Fruit fly (Drosophila melanogaster): ENCODE data around the gene POLDIP2.
A peak's percentile ranks its signal among the peaks of the same experiment; 100 is the strongest.

POLDIP2 gene

dm6 chr3R:5467619-5468018, at the start of gene POLDIP2:
TSS of gene POLDIP2 (plus strand) at chr3R:5467778.
- no peak for TF ChIP-seq CG17801 (GFP tag; optimal IDR thresholded peaks at IDR 0.05; ENCODE audit: partially characterized antibody)

- TF ChIP-seq CG17801 (GFP tag; optimal IDR thresholded peaks at IDR 0.05; ENCODE audit: partially characterized antibody), result no peak
Measured at dm6 chr3R:5420454-5420853, 47.1 kb upstream of the POLDIP2 start.

dm6 chr3R:5422123-5422522, 45.5 kb upstream of the POLDIP2 start:
- no peak for TF ChIP-seq CG17801 (GFP tag; optimal IDR thresholded peaks at IDR 0.05; ENCODE audit: partially characterized antibody)

dm6 chr3R:5427157-5427556, 40.4 kb upstream of the POLDIP2 start, which contains the start of gene CG12147:
TSS of gene CG12147 (minus strand) at chr3R:5427257.
- no peak for TF ChIP-seq CG17801 (GFP tag; optimal IDR thresholded peaks at IDR 0.05; ENCODE audit: partially characterized antibody)

dm6 chr3R:5429786-5430185, 37.8 kb upstream of the POLDIP2 start:
- no peak for TF ChIP-seq CG17801 (GFP tag; optimal IDR thresholded peaks at IDR 0.05; ENCODE audit: partially characterized antibody)

- TF ChIP-seq CG17801 (GFP tag; optimal IDR thresholded peaks at IDR 0.05; ENCODE audit: partially characterized antibody), result no peak
Measured at dm6 chr3R:5438750-5439149, 28.8 kb upstream of the POLDIP2 start.

dm6 chr3R:5454334-5454733, 13.2 kb upstream of the POLDIP2 start:
- TF ChIP-seq CG17801 (GFP tag; optimal IDR thresholded peaks at IDR 0.05; ENCODE audit: partially characterized antibody), result no peak

dm6 chr3R:5458627-5459026, 9.0 kb upstream of the POLDIP2 start:
- TF ChIP-seq CG17801 (GFP tag; optimal IDR thresholded peaks at IDR 0.05; ENCODE audit: partially characterized antibody), result no peak

dm6 chr3R:5463199-5463949, 4.2 kb upstream of the POLDIP2 start:
- TF ChIP-seq CG17801 (GFP tag; optimal IDR thresholded peaks at IDR 0.05; ENCODE audit: partially characterized antibody), result no peak

dm6 chr3R:5464481-5464880, 3.1 kb upstream of the POLDIP2 start, which contains the start of gene PEK:
TSS of gene PEK (minus strand) at chr3R:5464753.
- peak; percentile 21 for TF ChIP-seq CG17801 (GFP tag; optimal IDR thresholded peaks at IDR 0.05; ENCODE audit: partially characterized antibody)

dm6 chr3R:5466875-5467274, 703 bp upstream of the POLDIP2 start, which contains the start of gene RpL35A:
TSS of gene RpL35A (minus strand) at chr3R:5467101.
- peak; percentile 84 for TF ChIP-seq CG17801 (GFP tag; optimal IDR thresholded peaks at IDR 0.05; ENCODE audit: partially characterized antibody)

dm6 chr3R:5470586-5471283, 3.2 kb downstream of the POLDIP2 start, which contains the start of the genes mRpL44 and Snr1:
TSS of gene mRpL44 (minus strand) at chr3R:5470636.
TSS of gene Snr1 (plus strand) at chr3R:5470926.
- peak; percentile 45 for TF ChIP-seq CG17801 (GFP tag; optimal IDR thresholded peaks at IDR 0.05; ENCODE audit: partially characterized antibody)

- no peak for TF ChIP-seq CG17801 (GFP tag; optimal IDR thresholded peaks at IDR 0.05; ENCODE audit: partially characterized antibody)
Measured at dm6 chr3R:5474551-5474950, 7.0 kb downstream of the POLDIP2 start, which contains the start of the genes CG45100, HDAC3 and Hcs. TSS of gene CG45100 (minus strand) at chr3R:5474600. TSS of gene HDAC3 (minus strand) at chr3R:5474600. TSS of gene Hcs (plus strand) at chr3R:5474899.

- no peak for TF ChIP-seq CG17801 (GFP tag; optimal IDR thresholded peaks at IDR 0.05; ENCODE audit: partially characterized antibody)
Measured at dm6 chr3R:5482790-5483189, 15.2 kb downstream of the POLDIP2 start.

- TF ChIP-seq CG17801 (GFP tag; optimal IDR thresholded peaks at IDR 0.05; ENCODE audit: partially characterized antibody), result peak; percentile 11
Measured at dm6 chr3R:5483488-5484109, 16.0 kb downstream of the POLDIP2 start, which contains the start of gene ksr. TSS of gene ksr (minus strand) at chr3R:5483906.
